Worm (Caenorhabditis elegans) whole organism, L4 larva: ENCODE results near the gene atf-6.

ENCODE experiments used
- ZK546.5 ChIP-seq, 2 experiments: sonication (generic microtip); optimal IDR thresholded peaks; 2 replicates each; lab custom pipeline; 2017; ENCODE audit warnings: missing biosample characterization in 2 of 2, missing genetic modification characterization in 2 of 2
- aly-2 ChIP-seq: sonication (generic microtip); optimal IDR thresholded peaks from 2 replicates; lab custom pipeline; 2018; ENCODE audit warnings: missing biosample characterization, missing genetic modification characterization
- egl-27 ChIP-seq: sonication (generic microtip); optimal IDR thresholded peaks from 3 replicates; lab custom pipeline; 2017; ENCODE audit warnings: missing biosample characterization, missing genetic modification reagents, missing genetic modification characterization
- gei-8 ChIP-seq: fragments of 200-800 bp; sonication (Bioruptor generic); optimal IDR thresholded peaks from 2 replicates; lab custom pipeline; 2018; ENCODE audit warnings: mild to moderate bottlenecking, missing genetic modification characterization, missing compliant biosample characterization
- lin-13 ChIP-seq: fragments of 150-350 bp; optimal IDR thresholded peaks from 2 replicates; lab custom pipeline; 2014; ENCODE audit warnings: missing biosample characterization, missing genetic modification reagents, missing genetic modification characterization
- lin-15B ChIP-seq: fragments of 150-350 bp; sonication (generic microtip); optimal IDR thresholded peaks from 3 replicates; lab custom pipeline; 2014; ENCODE audit warnings: missing biosample characterization, missing genetic modification characterization
- lsy-2 ChIP-seq, 2 experiments: fragments of 150-350 bp in 1 of 2; sonication (generic microtip) in 1 of 2; optimal IDR thresholded peaks; 2 replicates each; lab custom pipeline; 2014 to 2017; ENCODE audit warnings: missing biosample characterization in 2 of 2, missing genetic modification characterization in 2 of 2
- mep-1 ChIP-seq: fragments of 150-350 bp; sonication (generic microtip); optimal IDR thresholded peaks from 3 replicates; lab custom pipeline; 2014; ENCODE audit warnings: missing biosample characterization, missing genetic modification characterization
- mxl-3 ChIP-seq: fragments of 200-800 bp; sonication (Bioruptor generic); optimal IDR thresholded peaks from 2 replicates; lab custom pipeline; 2018; ENCODE audit warnings: mild to moderate bottlenecking, missing genetic modification characterization, missing compliant biosample characterization
- nhr-237 ChIP-seq: sonication (generic microtip); optimal IDR thresholded peaks from 2 replicates; lab custom pipeline; 2017; ENCODE audit warnings: missing biosample characterization, missing genetic modification characterization
- pha-4 ChIP-seq, 2 experiments: fragments of 150-350 bp in 1 of 2; fragments of 200-800 bp in 1 of 2; sonication (Bioruptor generic) in 1 of 2; IDR thresholded peaks in 1 of 2; optimal IDR thresholded peaks in 1 of 2; 2 replicates each; pipeline versions ENCODE4 v1.3.6 to Lab custom; 2014 to 2022; ENCODE audit warnings: missing genetic modification characterization in 2 of 2, missing genetic modification reagents in 2 of 2, missing biosample characterization in 1 of 2, missing compliant biosample characterization in 1 of 2
- unc-62 ChIP-seq, 3 experiments: fragments of 150-350 bp in 1 of 3; sonication (generic microtip); optimal IDR thresholded peaks in 2 of 3; peaks in 1 of 3; 1 replicate in 1 of 3; 2 replicates in 2 of 3; lab custom pipeline; 2014 to 2017; ENCODE audit warnings: missing biosample characterization in 3 of 3, missing genetic modification characterization in 3 of 3, missing genetic modification reagents in 3 of 3, missing genotype in 1 of 3
- zip-2 ChIP-seq: fragments of 150-350 bp; optimal IDR thresholded peaks from 2 replicates; lab custom pipeline; 2014; ENCODE audit warnings: missing biosample characterization, missing genetic modification characterization

DNA sequence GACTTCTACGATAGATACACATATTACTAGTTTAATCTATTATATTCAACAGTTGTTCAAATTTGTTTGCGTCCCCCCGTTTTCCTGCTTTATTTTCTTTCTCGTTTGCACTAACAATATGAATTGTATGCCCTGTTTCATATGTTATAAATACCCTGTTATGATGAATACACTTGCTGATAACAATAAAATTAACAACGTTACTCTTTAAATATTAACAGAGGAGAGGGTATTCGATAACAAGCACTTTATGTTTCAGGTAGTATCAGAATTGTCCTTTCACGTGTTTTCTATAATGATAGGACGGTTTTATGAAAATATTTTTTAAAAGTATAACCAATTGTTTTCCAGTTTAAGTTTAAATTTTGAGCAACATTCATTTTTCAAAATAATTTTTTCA, 2.3 kb upstream of the atf-6 start:
- no peak for TF ChIP-seq lin-13
- TF ChIP-seq pha-4 (GFP tag; IDR thresholded peaks at IDR 0.05; lab: Robert Waterston, UW): no peak
- TF ChIP-seq pha-4 (tag; optimal IDR thresholded peaks at IDR 0.05; lab: Kevin White, UChicago): no peak
- TF ChIP-seq ZK546.5 (tag; optimal IDR thresholded peaks at IDR 0.05; lab: Kevin White, UChicago): no peak
- TF ChIP-seq unc-62 (GFP tag; optimal IDR thresholded peaks at IDR 0.05 in 1 of 2; lab: Kevin White, UChicago): no peak
- no peak for TF ChIP-seq unc-62 (tag; optimal IDR thresholded peaks at IDR 0.05; lab: Kevin White, UChicago)
- no peak for TF ChIP-seq lin-15B (tag; lab: Kevin White, UChicago)
- TF ChIP-seq aly-2 (tag; lab: Kevin White, UChicago): no peak
- no peak for TF ChIP-seq zip-2
- no peak for TF ChIP-seq nhr-237 (tag; lab: Kevin White, UChicago)
- TF ChIP-seq gei-8 (GFP tag; lab: Kevin White, UChicago): no peak
- no peak for TF ChIP-seq mep-1 (tag; lab: Kevin White, UChicago)
- TF ChIP-seq egl-27 (tag; lab: Kevin White, UChicago): no peak
- TF ChIP-seq lsy-2 (tag; optimal IDR thresholded peaks at IDR 0.05; lab: Kevin White, UChicago): no peak
- no peak for TF ChIP-seq mxl-3 (GFP tag; lab: Kevin White, UChicago)
